Worm (Caenorhabditis elegans) whole organism, L4 larva: ENCODE results near the gene aakg-3.

Source experiments
- F44E2.7 ChIP-seq: fragments of 200-800 bp; sonication (Bioruptor generic); IDR thresholded peaks from 2 replicates; pipeline ENCODE4 v2.1.2; 2022; ENCODE audit warnings: missing genetic modification characterization, missing compliant biosample characterization
- T26A8.4 ChIP-seq: fragments of 200-800 bp; sonication (Bioruptor generic); IDR thresholded peaks from 2 replicates; pipeline ENCODE4 v1.3.6; 2022; ENCODE audit warnings: missing genetic modification characterization, missing compliant biosample characterization
- Y48G9A.11 ChIP-seq: fragments of 200-800 bp; sonication (Bioruptor generic); IDR thresholded peaks from 2 replicates; pipeline ENCODE4 v1.3.6; 2022; ENCODE audit warnings: missing genetic modification reagents, missing genetic modification characterization, missing compliant biosample characterization
- aha-1 ChIP-seq: fragments of 150-350 bp; peaks from one replicate; lab custom pipeline; 2014; ENCODE audit warnings: missing biosample characterization, missing genetic modification characterization
- ceh-44 ChIP-seq: fragments of 200-800 bp; sonication (Bioruptor generic); IDR thresholded peaks from 2 replicates; pipeline ENCODE4 v1.3.6; 2022; ENCODE audit warnings: missing genetic modification reagents, missing genetic modification characterization, missing compliant biosample characterization
- ceh-62 ChIP-seq: sonication (generic microtip); optimal IDR thresholded peaks from 2 replicates; lab custom pipeline; 2017; ENCODE audit warnings: missing biosample characterization, missing genetic modification characterization
- daf-16 ChIP-seq, 3 experiments: sonication (generic microtip); optimal IDR thresholded peaks; 2 replicates each; lab custom pipeline; 2016 to 2017; ENCODE audit warnings: missing genetic modification characterization in 3 of 3, missing genetic modification reagents in 3 of 3, mild to moderate bottlenecking in 2 of 3, missing compliant biosample characterization in 2 of 3, missing biosample characterization in 1 of 3, moderate library complexity in 1 of 3
- dve-1 ChIP-seq: sonication (generic microtip); optimal IDR thresholded peaks from 2 replicates; lab custom pipeline; 2017; ENCODE audit warnings: antibody characterized with exemption, mild to moderate bottlenecking, missing genetic modification characterization, missing compliant biosample characterization; ENCODE audit not compliant: insufficient read depth
- egl-27 ChIP-seq: sonication (generic microtip); optimal IDR thresholded peaks from 3 replicates; lab custom pipeline; 2017; ENCODE audit warnings: missing biosample characterization, missing genetic modification reagents, missing genetic modification characterization
- egl-43 ChIP-seq: fragments of 200-800 bp; sonication (Bioruptor generic); IDR thresholded peaks from 2 replicates; pipeline ENCODE4 v1.3.6; 2022; ENCODE audit warnings: missing genetic modification reagents, missing genetic modification characterization, missing compliant biosample characterization
- hif-1 ChIP-seq, 2 experiments: sonication (generic microtip); optimal IDR thresholded peaks; 2 replicates each; lab custom pipeline; 2016 to 2017; ENCODE audit warnings: missing compliant biosample characterization in 2 of 2, missing genetic modification characterization in 2 of 2, missing genetic modification reagents in 2 of 2, missing genotype in 2 of 2, mild to moderate bottlenecking in 1 of 2
- hlh-11 ChIP-seq: fragments of 200-800 bp; sonication (Bioruptor generic); optimal IDR thresholded peaks from 2 replicates; lab custom pipeline; 2018; ENCODE audit warnings: mild to moderate bottlenecking, missing genetic modification characterization, missing compliant biosample characterization
- hlh-30 ChIP-seq: sonication (generic microtip); optimal IDR thresholded peaks from 2 replicates; lab custom pipeline; 2017; ENCODE audit warnings: antibody characterized with exemption, mild to moderate bottlenecking, missing genetic modification characterization, missing compliant biosample characterization; ENCODE audit not compliant: insufficient read depth
- jun-1 ChIP-seq: fragments of 150-350 bp; optimal IDR thresholded peaks from 2 replicates; lab custom pipeline; 2014; ENCODE audit warnings: missing biosample characterization, missing genetic modification reagents, missing genetic modification characterization
- lin-13 ChIP-seq: fragments of 150-350 bp; optimal IDR thresholded peaks from 2 replicates; lab custom pipeline; 2014; ENCODE audit warnings: missing biosample characterization, missing genetic modification reagents, missing genetic modification characterization
- lin-38 ChIP-seq: fragments of 200-800 bp; sonication (Bioruptor generic); IDR thresholded peaks from 2 replicates; pipeline ENCODE4 v1.3.6; 2022; ENCODE audit warnings: missing genetic modification reagents, missing genetic modification characterization, missing compliant biosample characterization
- madf-9 ChIP-seq: fragments of 200-800 bp; sonication (Bioruptor generic); conservative IDR thresholded peaks from 2 replicates; pipeline ENCODE4 v1.3.6; 2022; ENCODE audit warnings: missing genetic modification reagents, missing genetic modification characterization, missing compliant biosample characterization
- mxl-3 ChIP-seq: fragments of 200-800 bp; sonication (Bioruptor generic); optimal IDR thresholded peaks from 2 replicates; lab custom pipeline; 2018; ENCODE audit warnings: mild to moderate bottlenecking, missing genetic modification characterization, missing compliant biosample characterization
- nhr-11 ChIP-seq: fragments of 150-350 bp; optimal IDR thresholded peaks from 2 replicates; lab custom pipeline; 2014; ENCODE audit warnings: missing biosample characterization, missing genetic modification characterization
- nhr-111 ChIP-seq: fragments of 200-800 bp; sonication (Bioruptor generic); optimal IDR thresholded peaks from 2 replicates; lab custom pipeline; 2018; ENCODE audit warnings: mild to moderate bottlenecking, missing genetic modification characterization, missing compliant biosample characterization
- nhr-237 ChIP-seq: sonication (generic microtip); optimal IDR thresholded peaks from 2 replicates; lab custom pipeline; 2017; ENCODE audit warnings: missing biosample characterization, missing genetic modification characterization
- nhr-28 ChIP-seq: fragments of 150-350 bp; optimal IDR thresholded peaks from 2 replicates; lab custom pipeline; 2014; ENCODE audit warnings: missing biosample characterization, missing genetic modification characterization
- nhr-42 ChIP-seq: fragments of 200-800 bp; sonication (Bioruptor generic); IDR thresholded peaks from 2 replicates; pipeline ENCODE4 v1.3.6; 2022; ENCODE audit warnings: missing genetic modification characterization, missing compliant biosample characterization
- nhr-48 ChIP-seq: sonication (generic microtip); optimal IDR thresholded peaks from 2 replicates; lab custom pipeline; 2016; ENCODE audit warnings: mild to moderate bottlenecking, missing genetic modification characterization, missing compliant biosample characterization
- set-16 ChIP-seq: fragments of 200-800 bp; sonication (Bioruptor generic); IDR thresholded peaks from 2 replicates; pipeline ENCODE4 v1.3.6; 2022; ENCODE audit warnings: missing genetic modification reagents, missing genetic modification characterization, missing compliant biosample characterization
- snpc-1.2 ChIP-seq: fragments of 200-800 bp; sonication (Bioruptor generic); IDR thresholded peaks from 2 replicates; pipeline ENCODE4 v1.3.6; 2022; ENCODE audit warnings: missing genetic modification reagents, missing genetic modification characterization, missing compliant biosample characterization
- tag-97 ChIP-seq: fragments of 200-800 bp; sonication (Bioruptor generic); IDR thresholded peaks from 2 replicates; pipeline ENCODE4 v1.3.6; 2022; ENCODE audit warnings: missing genetic modification characterization, missing compliant biosample characterization
- unc-39 ChIP-seq: sonication (generic microtip); optimal IDR thresholded peaks from 2 replicates; lab custom pipeline; 2017; ENCODE audit warnings: missing biosample characterization, missing genetic modification characterization
- unc-62 ChIP-seq, 3 experiments: fragments of 150-350 bp in 1 of 3; sonication (generic microtip); optimal IDR thresholded peaks in 2 of 3; peaks in 1 of 3; 1 replicate in 1 of 3; 2 replicates in 2 of 3; lab custom pipeline; 2014 to 2017; ENCODE audit warnings: missing biosample characterization in 3 of 3, missing genetic modification characterization in 3 of 3, missing genetic modification reagents in 3 of 3, missing genotype in 1 of 3
- zfp-3 ChIP-seq: fragments of 200-800 bp; sonication (Bioruptor generic); conservative IDR thresholded peaks from 2 replicates; pipeline ENCODE4 v1.3.6; 2022; ENCODE audit warnings: missing genetic modification reagents, missing genetic modification characterization, missing compliant biosample characterization
- zip-11 ChIP-seq: fragments of 200-800 bp; sonication (Bioruptor generic); IDR thresholded peaks from 2 replicates; pipeline ENCODE4 v1.3.6; 2022; ENCODE audit warnings: missing genetic modification characterization, missing compliant biosample characterization

The aakg-3 gene

ce11 chrX:2942327-2942726 is 33.9 kb upstream of the aakg-3 start:
- TF ChIP-seq dve-1 (tag; lab: Kevin White, UChicago) (no peak), set-16 (GFP tag; lab: Robert Waterston, UW) (peak; percentile 83), ceh-44 (GFP tag; lab: Robert Waterston, UW) (no peak), nhr-42 (GFP tag; lab: Robert Waterston, UW) (0 out of 2 replicates have a peak, but pooled peaks have one; percentile 18), egl-43 (GFP tag; lab: Robert Waterston, UW) (peak; percentile 59; the same call in 1 of the 2 replicates), tag-97 (GFP tag; lab: Robert Waterston, UW) (0 out of 2 replicates have a peak, but pooled peaks have one; percentile 58), F44E2.7 (GFP tag; lab: Robert Waterston, UW) (0 out of 2 replicates have a peak, but pooled peaks have one; percentile 42), nhr-48 (tag; lab: Kevin White, UChicago) (no peak)

- TF ChIP-seq snpc-1.2 (GFP tag; lab: Robert Waterston, UW) = no peak
- no peak for TF ChIP-seq aha-1 (tag; lab: Kevin White, UChicago)
- no peak for TF ChIP-seq nhr-111
- peak in 1 of 2 experiments; percentile 91 for TF ChIP-seq unc-62 (GFP tag; optimal IDR thresholded peaks at IDR 0.05 in 1 of 2; lab: Kevin White, UChicago)
- TF ChIP-seq unc-62 (tag; optimal IDR thresholded peaks at IDR 0.05; lab: Kevin White, UChicago) = no peak
Measured at ce11 chrX:2943611-2944010, 32.6 kb upstream of the aakg-3 start.

DNA sequence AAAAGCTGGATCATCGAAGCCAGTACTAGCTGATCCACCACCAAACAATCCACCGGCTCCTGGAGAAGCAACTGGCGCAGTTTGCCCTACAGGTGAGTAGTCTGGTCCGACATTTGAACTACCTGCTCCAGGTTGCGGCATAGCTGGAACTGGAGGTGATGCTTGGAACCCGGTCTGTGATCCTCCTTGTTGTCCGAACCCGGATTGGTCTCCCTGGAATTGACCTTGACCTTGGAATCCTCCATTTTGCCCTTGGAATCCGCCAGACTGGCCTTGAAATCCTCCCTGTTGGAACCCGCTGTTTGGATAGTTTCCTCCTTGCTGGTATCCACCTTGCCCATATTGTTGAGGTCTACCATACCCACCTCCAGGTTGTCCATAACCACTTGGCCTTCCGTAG is 30.3 kb upstream of the aakg-3 start:
- TF ChIP-seq set-16 (GFP tag; lab: Robert Waterston, UW) = peak; percentile 54
- TF ChIP-seq Y48G9A.11 (GFP tag; lab: Robert Waterston, UW) = no peak

DNA sequence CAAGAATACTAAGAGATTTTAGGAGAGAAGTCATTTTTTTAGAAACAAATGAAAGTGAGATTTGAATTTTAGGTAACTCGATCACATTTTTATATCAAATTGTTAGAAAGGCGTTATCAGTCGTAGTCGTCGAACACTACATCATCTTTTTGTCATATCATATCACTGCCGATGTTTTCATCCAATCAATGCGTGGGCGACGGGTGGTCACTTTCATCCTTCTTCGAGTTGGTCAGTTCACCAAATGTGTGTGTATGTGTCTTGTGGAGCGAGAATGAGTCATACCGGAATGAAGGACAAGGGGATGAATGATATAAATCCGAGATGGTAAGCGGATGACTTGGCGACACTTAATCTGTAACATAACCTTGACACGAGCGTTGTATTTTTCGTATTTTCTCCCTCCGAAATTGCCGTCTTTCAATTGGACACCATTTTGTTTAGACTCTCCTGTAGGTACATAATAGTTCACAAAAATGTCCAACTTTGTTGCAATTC is 29.7 kb upstream of the aakg-3 start, which contains the start of the genes Y41G9A.10 and Y41G9A.5:
Gene Y41G9A.10, minus strand, starts transcription at position 51 of the 498 bp plus-strand sequence.
Gene Y41G9A.5, plus strand, starts transcription at position 160 of the 498 bp plus-strand sequence.
- TF ChIP-seq nhr-28 (tag; lab: Kevin White, UChicago) = peak; percentile 30
- TF ChIP-seq nhr-237 (tag; lab: Kevin White, UChicago) = no peak
- peak; percentile 41 for TF ChIP-seq mxl-3 (GFP tag; lab: Kevin White, UChicago)
- no peak for TF ChIP-seq hif-1 (tag; optimal IDR thresholded peaks at IDR 0.05; lab: Kevin White, UChicago)
- no peak for TF ChIP-seq nhr-11 (tag; lab: Kevin White, UChicago)
- TF ChIP-seq unc-39 (tag; lab: Kevin White, UChicago) = no peak
- no peak for TF ChIP-seq ceh-62 (tag; lab: Kevin White, UChicago)
- peak in 1 of 2 experiments; percentile 62 for TF ChIP-seq unc-62 (GFP tag; optimal IDR thresholded peaks at IDR 0.05 in 1 of 2; lab: Kevin White, UChicago)
- TF ChIP-seq unc-62 (tag; optimal IDR thresholded peaks at IDR 0.05; lab: Kevin White, UChicago) = no peak
- no peak for TF ChIP-seq egl-27 (tag; lab: Kevin White, UChicago)
- TF ChIP-seq aha-1 (tag; lab: Kevin White, UChicago) = peak; percentile 93
- peak; percentile 48 for TF ChIP-seq hlh-30 (tag; lab: Kevin White, UChicago)

DNA sequence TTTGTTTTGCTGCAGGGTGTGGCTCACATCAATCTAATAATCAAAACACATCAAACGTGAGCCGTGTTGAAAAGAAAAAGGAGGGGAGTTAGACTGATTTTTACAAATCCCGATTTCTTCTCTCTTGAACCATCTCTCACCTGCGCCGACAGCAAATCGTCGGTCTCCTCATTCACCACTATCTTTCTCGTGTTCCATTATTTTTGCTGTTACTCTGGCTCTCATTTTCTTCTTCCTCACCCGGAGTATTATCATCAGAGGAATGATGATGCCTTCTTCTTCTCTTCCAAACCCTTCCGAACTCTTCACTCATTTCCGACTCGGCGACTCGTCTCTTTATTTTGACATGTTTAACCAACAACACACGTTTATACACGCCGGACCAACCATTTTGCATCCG is 26.0 kb upstream of the aakg-3 start:
- TF ChIP-seq nhr-11 (tag; lab: Kevin White, UChicago) (peak; percentile 6), lin-13 (no peak), zip-11 (GFP tag; lab: Robert Waterston, UW) (no peak), madf-9 (0 out of 2 replicates have a peak, but pooled peaks have one; percentile 12), lin-38 (no peak), hlh-11 (peak; percentile 19), jun-1 (tag; lab: Kevin White, UChicago) (no peak), zfp-3 (no peak), hlh-30 (tag; lab: Kevin White, UChicago) (no peak), T26A8.4 (GFP tag; lab: Robert Waterston, UW) (no peak), daf-16 (GFP tag; optimal IDR thresholded peaks at IDR 0.05; lab: Kevin White, UChicago) (peak in 1 of 2 experiments; percentile 77), daf-16 (tag; optimal IDR thresholded peaks at IDR 0.05; lab: Kevin White, UChicago) (no peak), unc-39 (tag; lab: Kevin White, UChicago) (no peak)
